Fruit fly (Drosophila melanogaster) whole organism, embryonic: ENCODE data around the gene fru.

Source experiments
- Bdp1 ChIP-seq: fragments of 200-800 bp; sonication (Bioruptor generic); optimal IDR thresholded peaks from 3 replicates; lab custom pipeline; 2016; ENCODE audit warnings: missing biosample characterization, missing genetic modification characterization
- Blimp-1 ChIP-seq: fragments of 200-800 bp; sonication (Bioruptor generic); optimal IDR thresholded peaks from 3 replicates; lab custom pipeline; 2018; ENCODE audit warnings: missing biosample characterization, missing genetic modification characterization, mild to moderate bottlenecking, moderate library complexity, missing genetic modification reagents
- BtbVII ChIP-seq: fragments of 200-800 bp; sonication (Bioruptor generic); optimal IDR thresholded peaks from 3 replicates; lab custom pipeline; 2017; ENCODE audit warnings: missing biosample characterization, mild to moderate bottlenecking, missing genetic modification characterization
- CG10209 ChIP-seq: fragments of 200-800 bp; sonication (Bioruptor generic); optimal IDR thresholded peaks from 3 replicates; lab custom pipeline; 2017; ENCODE audit warnings: missing biosample characterization, mild to moderate bottlenecking, missing genetic modification characterization, missing genetic modification reagents
- CG10267 ChIP-seq: fragments of 200-800 bp; sonication (Bioruptor generic); optimal IDR thresholded peaks from 2 replicates; lab custom pipeline; 2018; ENCODE audit warnings: missing biosample characterization, mild to moderate bottlenecking, missing genetic modification characterization, moderate library complexity
- CG11456 ChIP-seq: fragments of 200-800 bp; sonication (Bioruptor generic); IDR thresholded peaks from 3 replicates; pipeline ENCODE4 v1.3.6; 2022; ENCODE audit warnings: missing biosample characterization, missing genetic modification characterization
- CG11695 ChIP-seq: fragments of 200-800 bp; sonication (Bioruptor generic); IDR thresholded peaks from 3 replicates; pipeline ENCODE4 v1.3.6; 2022; ENCODE audit warnings: missing biosample characterization, missing genetic modification characterization
- CG12219 ChIP-seq: fragments of 200-800 bp; sonication (Bioruptor generic); optimal IDR thresholded peaks from 3 replicates; lab custom pipeline; 2018; ENCODE audit warnings: missing biosample characterization, mild to moderate bottlenecking, missing genetic modification characterization
- CG12769 ChIP-seq: fragments of 200-800 bp; sonication (Bioruptor generic); optimal IDR thresholded peaks from 2 replicates; lab custom pipeline; 2019; ENCODE audit warnings: missing biosample characterization, mild to moderate bottlenecking, missing genetic modification characterization, moderate library complexity
- CG13287 ChIP-seq: fragments of 200-800 bp; sonication (Bioruptor generic); IDR thresholded peaks from 2 replicates; pipeline ENCODE4 v1.3.6; 2022; ENCODE audit warnings: missing biosample characterization, missing genetic modification characterization; ENCODE audit not compliant: partially characterized antibody
- CG13296 ChIP-seq: fragments of 200-800 bp; sonication (Bioruptor generic); optimal IDR thresholded peaks from 3 replicates; lab custom pipeline; 2018; ENCODE audit warnings: missing biosample characterization, mild to moderate bottlenecking, missing genetic modification characterization
- CG15514 ChIP-seq: fragments of 200-800 bp; sonication (Bioruptor generic); optimal IDR thresholded peaks from 3 replicates; lab custom pipeline; 2017; ENCODE audit warnings: missing biosample characterization, missing genetic modification characterization, mild to moderate bottlenecking, moderate library complexity, missing genetic modification reagents
- CG15601 ChIP-seq: fragments of 200-800 bp; sonication (Bioruptor generic); optimal IDR thresholded peaks from 3 replicates; lab custom pipeline; 2019; ENCODE audit warnings: missing biosample characterization, mild to moderate bottlenecking, missing genetic modification characterization, moderate library complexity
- CG1647 ChIP-seq: fragments of 200-800 bp; sonication (Bioruptor generic); optimal IDR thresholded peaks from 3 replicates; lab custom pipeline; 2016; ENCODE audit warnings: missing biosample characterization, missing genetic modification characterization
- CG16815 ChIP-seq: fragments of 200-800 bp; sonication (Bioruptor generic); optimal IDR thresholded peaks from 3 replicates; lab custom pipeline; 2017; ENCODE audit warnings: missing biosample characterization, mild to moderate bottlenecking, missing genetic modification characterization
- CG2202 ChIP-seq: fragments of 200-800 bp; sonication (Bioruptor generic); optimal IDR thresholded peaks from 2 replicates; lab custom pipeline; 2018; ENCODE audit warnings: missing biosample characterization, mild to moderate bottlenecking, missing genetic modification characterization
- CG3407 ChIP-seq: fragments of 200-800 bp; sonication (Bioruptor generic); optimal IDR thresholded peaks from 2 replicates; lab custom pipeline; 2018; ENCODE audit warnings: missing biosample characterization, mild to moderate bottlenecking, missing genetic modification characterization
- CG34224 ChIP-seq: fragments of 200-800 bp; sonication (Bioruptor generic); IDR thresholded peaks from 3 replicates; pipeline ENCODE4 v1.3.6; 2022; ENCODE audit warnings: missing biosample characterization, missing genetic modification characterization; ENCODE audit not compliant: partially characterized antibody
- CG6791 ChIP-seq: fragments of 200-800 bp; sonication (Bioruptor generic); IDR thresholded peaks from 3 replicates; pipeline ENCODE4 v1.3.6; 2022; ENCODE audit warnings: missing biosample characterization, missing genetic modification characterization; ENCODE audit not compliant: partially characterized antibody
- CG7963 ChIP-seq: fragments of 200-800 bp; sonication (Bioruptor generic); IDR thresholded peaks from 3 replicates; pipeline ENCODE4 v1.3.6; 2022; ENCODE audit warnings: missing biosample characterization, missing genetic modification characterization; ENCODE audit not compliant: partially characterized antibody
- CG7987 ChIP-seq: fragments of 200-800 bp; sonication (Bioruptor generic); optimal IDR thresholded peaks from 2 replicates; lab custom pipeline; 2018; ENCODE audit warnings: missing biosample characterization, mild to moderate bottlenecking, missing genetic modification characterization, moderate library complexity
- Dek ChIP-seq: fragments of 200-800 bp; sonication (Bioruptor generic); optimal IDR thresholded peaks from 3 replicates; lab custom pipeline; 2019; ENCODE audit warnings: missing biosample characterization, mild to moderate bottlenecking, missing genetic modification characterization, moderate library complexity
- Drgx ChIP-seq: fragments of 200-800 bp; sonication (Bioruptor generic); IDR thresholded peaks from 2 replicates; pipeline ENCODE4 v1.3.6; 2022; ENCODE audit warnings: missing biosample characterization, missing genetic modification characterization
- HmgD ChIP-seq: fragments of 200-800 bp; sonication (Bioruptor generic); optimal IDR thresholded peaks from 3 replicates; lab custom pipeline; 2016; ENCODE audit warnings: missing biosample characterization, missing genetic modification characterization
- Med ChIP-seq: fragments of 200-800 bp; sonication (Bioruptor generic); peaks from one replicate; lab custom pipeline; 2016; ENCODE audit warnings: missing biosample characterization, missing genetic modification characterization, mild to moderate bottlenecking, inconsistent platforms, moderate library complexity
- NFAT ChIP-seq: fragments of 200-800 bp; sonication (Bioruptor generic); IDR thresholded peaks from 2 replicates; pipeline ENCODE4 v1.3.6; 2022; ENCODE audit warnings: missing biosample characterization, missing genetic modification characterization
- Nf-YA ChIP-seq: fragments of 200-800 bp; sonication (Bioruptor generic); IDR thresholded peaks from 2 replicates; pipeline ENCODE4 v1.3.6; 2022; ENCODE audit warnings: missing biosample characterization, missing genetic modification characterization
- Xrp1 ChIP-seq: fragments of 200-800 bp; sonication (Bioruptor generic); IDR thresholded peaks from 2 replicates; pipeline ENCODE4 v1.3.6; 2022; ENCODE audit warnings: missing biosample characterization, missing genetic modification characterization
- ab ChIP-seq: fragments of 200-800 bp; sonication (Bioruptor generic); optimal IDR thresholded peaks from 2 replicates; lab custom pipeline; 2016; ENCODE audit warnings: missing biosample characterization, missing genetic modification characterization
- btn ChIP-seq: fragments of 200-800 bp; sonication (Bioruptor generic); optimal IDR thresholded peaks from 2 replicates; lab custom pipeline; 2016; ENCODE audit warnings: missing biosample characterization, missing genetic modification characterization
- corto ChIP-seq: fragments of 200-800 bp; sonication (Bioruptor generic); optimal IDR thresholded peaks from 2 replicates; lab custom pipeline; 2016; ENCODE audit warnings: missing biosample characterization, mild to moderate bottlenecking, missing genetic modification characterization, moderate library complexity
- hkb ChIP-seq, 2 experiments: fragments of 200-800 bp in 1 of 2; fragments of >200 bp in 1 of 2; sonication (Bioruptor generic) in 1 of 2; IDR thresholded peaks in 1 of 2; optimal IDR thresholded peaks in 1 of 2; 2 replicates each; pipeline versions ENCODE4 v1.3.6 to Lab custom; 2017 to 2022; ENCODE audit warnings: missing biosample characterization in 1 of 2, missing genetic modification characterization in 1 of 2
- ind ChIP-seq: fragments of 200-800 bp; sonication (Bioruptor generic); optimal IDR thresholded peaks from 3 replicates; lab custom pipeline; 2016; ENCODE audit warnings: missing biosample characterization, missing genetic modification characterization
- jing ChIP-seq: fragments of 200-800 bp; sonication (Bioruptor generic); optimal IDR thresholded peaks from 2 replicates; lab custom pipeline; 2018; ENCODE audit warnings: missing biosample characterization, mild to moderate bottlenecking, missing genetic modification characterization
- klu ChIP-seq: fragments of 200-800 bp; sonication (Bioruptor generic); IDR thresholded peaks from 2 replicates; pipeline ENCODE4 v1.3.6; 2022; ENCODE audit warnings: missing biosample characterization, missing genetic modification characterization
- lov ChIP-seq, 2 experiments: fragments of 200-800 bp in 1 of 2; fragments of >200 bp in 1 of 2; sonication (Bioruptor generic) in 1 of 2; IDR thresholded peaks in 1 of 2; optimal IDR thresholded peaks in 1 of 2; 2 replicates in 1 of 2; 3 replicates in 1 of 2; pipeline versions ENCODE4 v1.3.6 to Lab custom; 2017 to 2022; ENCODE audit warnings: missing biosample characterization in 1 of 2, missing genetic modification characterization in 1 of 2
- nerfin-2 ChIP-seq: fragments of 200-800 bp; sonication (Bioruptor generic); IDR thresholded peaks from 2 replicates; pipeline ENCODE4 v1.3.6; 2022; ENCODE audit warnings: missing biosample characterization, missing genetic modification characterization; ENCODE audit not compliant: partially characterized antibody
- psq ChIP-seq: fragments of 200-800 bp; sonication (Bioruptor generic); optimal IDR thresholded peaks from 2 replicates; lab custom pipeline; 2017; ENCODE audit warnings: missing biosample characterization, missing genetic modification characterization
- repo ChIP-seq: fragments of 200-800 bp; sonication (Bioruptor generic); optimal IDR thresholded peaks from 2 replicates; lab custom pipeline; 2016; ENCODE audit warnings: missing biosample characterization, missing genetic modification characterization
- sc ChIP-seq, 3 experiments: fragments of >200 bp in 2 of 3; fragments of 200-800 bp in 1 of 3; sonication (Bioruptor generic) in 1 of 3; optimal IDR thresholded peaks; 2 replicates in 2 of 3; 3 replicates in 1 of 3; lab custom pipeline; 2017; ENCODE audit warnings: mild to moderate bottlenecking in 1 of 3, missing biosample characterization in 1 of 3, missing genetic modification characterization in 1 of 3, missing genetic modification reagents in 1 of 3
- tx ChIP-seq: fragments of 200-800 bp; sonication (Bioruptor generic); optimal IDR thresholded peaks from 2 replicates; lab custom pipeline; 2016; ENCODE audit warnings: missing biosample characterization, missing genetic modification characterization
- vvl ChIP-seq: fragments of 200-800 bp; sonication (Bioruptor generic); IDR thresholded peaks from 2 replicates; pipeline ENCODE4 v1.3.6; 2022; ENCODE audit warnings: missing biosample characterization, missing genetic modification characterization
- wdn ChIP-seq: fragments of 200-800 bp; sonication (Bioruptor generic); IDR thresholded peaks from 2 replicates; pipeline ENCODE4 v1.3.6; 2022; ENCODE audit warnings: missing biosample characterization, missing genetic modification characterization
- z ChIP-seq: fragments of 200-800 bp; sonication (Bioruptor generic); IDR thresholded peaks from 3 replicates; pipeline ENCODE4 v1.3.6; 2022; ENCODE audit warnings: missing biosample characterization, missing genetic modification characterization
- zen ChIP-seq: fragments of 200-800 bp; sonication (Bioruptor generic); optimal IDR thresholded peaks from 3 replicates; lab custom pipeline; 2018; ENCODE audit warnings: missing biosample characterization, mild to moderate bottlenecking, missing genetic modification characterization, moderate library complexity

The fru gene

DNA sequence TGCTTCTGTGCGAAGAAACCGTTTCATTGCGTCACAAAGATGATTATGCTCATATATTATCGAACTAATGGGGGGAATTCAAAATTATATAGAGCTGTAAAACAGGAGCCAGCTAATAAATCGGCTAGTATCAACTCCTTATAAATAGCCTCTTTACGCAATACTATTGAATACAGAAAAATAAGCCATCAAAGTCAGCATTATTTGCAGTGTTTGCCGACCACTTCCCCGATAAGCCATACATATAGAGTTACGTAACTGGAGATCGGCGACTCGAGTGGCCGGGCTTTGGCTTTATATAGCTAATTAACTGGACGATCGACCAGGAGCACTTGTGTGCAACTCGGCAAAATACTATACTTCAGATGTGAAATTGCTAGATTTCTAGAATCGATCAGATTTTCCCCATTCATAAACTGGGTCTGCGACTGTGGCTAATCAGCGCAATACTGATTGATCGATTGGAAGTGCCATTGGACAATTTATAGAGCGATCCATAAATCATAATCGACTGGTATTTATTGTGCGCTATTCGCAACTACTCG lies 147.5 kb downstream of the fru start (continued):
- TF ChIP-seq CG16815 (GFP tag; lab: Kevin White, UChicago) (no peak), Blimp-1 (GFP tag; lab: Kevin White, UChicago) (no peak), Drgx (peak; percentile 53), NFAT (no peak), CG11695 (no peak), CG2202 (tag; lab: Kevin White, UChicago) (no peak), lov (optimal IDR thresholded peaks at IDR 0.05; lab: Kevin White, UChicago) (no peak), lov (GFP tag; IDR thresholded peaks at IDR 0.05; lab: Robert Waterston, UW) (peak; percentile 51; the same call in 1 of the 3 replicates)

dm6 chr3R:18396801-18397604 lies 148.4 kb downstream of the fru start, which contains the start of gene Vti1b:
Vti1b (plus strand) TSS chr3R:18396995.
- TF ChIP-seq Med (GFP tag; lab: Kevin White, UChicago): peak; percentile 98
- peak; percentile 95 for TF ChIP-seq CG10209
- peak; percentile 92 for TF ChIP-seq CG12219 (GFP tag; lab: Kevin White, UChicago)
- TF ChIP-seq jing (GFP tag; lab: Kevin White, UChicago): peak; percentile 91
- peak; percentile 47 for TF ChIP-seq CG34224 (GFP tag; lab: Robert Waterston, UW)
- peak; percentile 93 for TF ChIP-seq CG12769 (tag; lab: Kevin White, UChicago)
- TF ChIP-seq sc (optimal IDR thresholded peaks at IDR 0.05; lab: Kevin White, UChicago): no peak
- TF ChIP-seq sc (GFP tag; optimal IDR thresholded peaks at IDR 0.05; lab: Kevin White, UChicago): peak; percentile 93
- TF ChIP-seq Dek (tag; lab: Kevin White, UChicago): peak; percentile 85
- peak; percentile 97 for TF ChIP-seq vvl (GFP tag; lab: Robert Waterston, UW)
- no peak for TF ChIP-seq CG6791
- TF ChIP-seq repo: peak; percentile 75
- peak; percentile 83 for TF ChIP-seq btn (GFP tag; lab: Kevin White, UChicago)
- peak; percentile 92 for TF ChIP-seq tx
- TF ChIP-seq z (GFP tag; lab: Robert Waterston, UW): peak; percentile 61; the same call in 1 of the 3 replicates
- TF ChIP-seq BtbVII (GFP tag; lab: Kevin White, UChicago): peak; percentile 90
- peak; percentile 82 for TF ChIP-seq Bdp1
- peak; percentile 57 for TF ChIP-seq psq (GFP tag; lab: Kevin White, UChicago)
- TF ChIP-seq wdn (GFP tag; lab: Robert Waterston, UW): peak; percentile 86
- no peak for TF ChIP-seq hkb (optimal IDR thresholded peaks at IDR 0.05; lab: Kevin White, UChicago)
- TF ChIP-seq hkb (GFP tag; IDR thresholded peaks at IDR 0.05; lab: Robert Waterston, UW): peak; percentile 91
- peak; percentile 78 for TF ChIP-seq HmgD (GFP tag; lab: Kevin White, UChicago)
- peak; percentile 94 for TF ChIP-seq ab
- TF ChIP-seq ind: peak; percentile 96
- TF ChIP-seq CG15601: peak; percentile 92
- TF ChIP-seq CG13296 (GFP tag; lab: Kevin White, UChicago): peak; percentile 85
- peak; percentile 90 for TF ChIP-seq CG10267 (tag; lab: Kevin White, UChicago)
- no peak for TF ChIP-seq CG7963 (GFP tag; lab: Robert Waterston, UW)
- TF ChIP-seq CG15514 (GFP tag; lab: Kevin White, UChicago): peak; percentile 78
- no peak; the same call in 1 of the 2 replicates for TF ChIP-seq CG13287 (GFP tag; lab: Robert Waterston, UW)
- peak; percentile 96 for TF ChIP-seq Xrp1 (GFP tag; lab: Robert Waterston, UW)
- peak; percentile 93 for TF ChIP-seq CG11456 (GFP tag; lab: Robert Waterston, UW)
- TF ChIP-seq CG7987 (GFP tag; lab: Kevin White, UChicago): peak; percentile 88
- TF ChIP-seq zen (tag; lab: Kevin White, UChicago): peak; percentile 89
- TF ChIP-seq CG3407: peak; percentile 90
- peak; percentile 75 for TF ChIP-seq corto
- peak; percentile 90 for TF ChIP-seq Nf-YA (GFP tag; lab: Robert Waterston, UW)
- no peak for TF ChIP-seq nerfin-2 (GFP tag; lab: Robert Waterston, UW)
- TF ChIP-seq klu (GFP tag; lab: Robert Waterston, UW): peak; percentile 93
- peak; percentile 88 for TF ChIP-seq CG1647 (GFP tag; lab: Kevin White, UChicago)
